Fruit fly (Drosophila melanogaster) whole organism, embryonic: ENCODE measurements around the gene CG15641.

ENCODE experiments used
- Atf6 ChIP-seq: fragments of 200-800 bp; sonication (Bioruptor generic); IDR thresholded peaks from 2 replicates; pipeline ENCODE4 v1.3.6; 2022; ENCODE audit warnings: missing biosample characterization, missing genetic modification characterization
- Bgb ChIP-seq: fragments of 200-800 bp; sonication (Bioruptor generic); IDR thresholded peaks from 2 replicates; pipeline ENCODE4 v1.3.6; 2022; ENCODE audit warnings: missing biosample characterization, missing genetic modification characterization; ENCODE audit not compliant: partially characterized antibody
- CG10209 ChIP-seq: fragments of 200-800 bp; sonication (Bioruptor generic); optimal IDR thresholded peaks from 3 replicates; lab custom pipeline; 2017; ENCODE audit warnings: missing biosample characterization, mild to moderate bottlenecking, missing genetic modification characterization, missing genetic modification reagents
- CG14667 ChIP-seq: fragments of 200-800 bp; sonication (Bioruptor generic); IDR thresholded peaks from 2 replicates; pipeline ENCODE4 v1.3.6; 2022; ENCODE audit warnings: missing biosample characterization, missing genetic modification characterization
- CG15011 ChIP-seq: fragments of 200-800 bp; sonication (Bioruptor generic); optimal IDR thresholded peaks from 3 replicates; lab custom pipeline; 2018; ENCODE audit warnings: missing biosample characterization, mild to moderate bottlenecking, missing genetic modification characterization
- CG15514 ChIP-seq: fragments of 200-800 bp; sonication (Bioruptor generic); optimal IDR thresholded peaks from 3 replicates; lab custom pipeline; 2017; ENCODE audit warnings: missing biosample characterization, missing genetic modification characterization, mild to moderate bottlenecking, moderate library complexity, missing genetic modification reagents
- CG18764 ChIP-seq: fragments of 200-800 bp; sonication (Bioruptor generic); optimal IDR thresholded peaks from 3 replicates; lab custom pipeline; 2016; ENCODE audit warnings: missing biosample characterization, missing genetic modification characterization
- CG2120 ChIP-seq: fragments of 200-800 bp; sonication (Bioruptor generic); optimal IDR thresholded peaks from 3 replicates; lab custom pipeline; 2016; ENCODE audit warnings: missing biosample characterization, missing genetic modification characterization
- CG32772 ChIP-seq: fragments of 200-800 bp; sonication (Bioruptor generic); IDR thresholded peaks from 2 replicates; pipeline ENCODE4 v1.3.6; 2022; ENCODE audit warnings: missing biosample characterization, missing genetic modification characterization
- CG42726 ChIP-seq: fragments of 200-800 bp; sonication (Bioruptor generic); IDR thresholded peaks from 2 replicates; pipeline ENCODE4 v1.3.6; 2022; ENCODE audit warnings: missing biosample characterization, missing genetic modification characterization; ENCODE audit not compliant: partially characterized antibody
- CG4328 ChIP-seq: fragments of 200-800 bp; sonication (Bioruptor generic); optimal IDR thresholded peaks from 3 replicates; lab custom pipeline; 2017; ENCODE audit warnings: missing biosample characterization, missing genetic modification reagents, missing genetic modification characterization
- CG4424 ChIP-seq: fragments of 200-800 bp; sonication (Bioruptor generic); optimal IDR thresholded peaks from 3 replicates; lab custom pipeline; 2016; ENCODE audit warnings: missing biosample characterization, missing genetic modification characterization
- CG4617 ChIP-seq: fragments of 200-800 bp; sonication (Bioruptor generic); optimal IDR thresholded peaks from 3 replicates; lab custom pipeline; 2016; ENCODE audit warnings: missing biosample characterization, missing genetic modification characterization, borderline replicate concordance
- CG4707 ChIP-seq: fragments of 200-800 bp; sonication (Bioruptor generic); optimal IDR thresholded peaks from 2 replicates; lab custom pipeline; 2018; ENCODE audit warnings: missing biosample characterization, mild to moderate bottlenecking, missing genetic modification characterization, moderate library complexity
- CG6272 ChIP-seq: fragments of 200-800 bp; sonication (Bioruptor generic); IDR thresholded peaks from 2 replicates; pipeline ENCODE4 v1.3.6; 2022; ENCODE audit warnings: missing biosample characterization, missing genetic modification characterization
- CG8359 ChIP-seq: fragments of 200-800 bp; sonication (Bioruptor generic); optimal IDR thresholded peaks from 2 replicates; lab custom pipeline; 2017; ENCODE audit warnings: missing biosample characterization, mild to moderate bottlenecking, missing genetic modification characterization, borderline replicate concordance
- CG8944 ChIP-seq: fragments of 200-800 bp; sonication (Bioruptor generic); optimal IDR thresholded peaks from 3 replicates; lab custom pipeline; 2016; ENCODE audit warnings: missing biosample characterization, missing genetic modification characterization
- CG9876 ChIP-seq: fragments of 200-800 bp; sonication (Bioruptor generic); optimal IDR thresholded peaks from 2 replicates; lab custom pipeline; 2016; ENCODE audit warnings: missing biosample characterization, missing genetic modification characterization
- Dfd ChIP-seq, 2 experiments: fragments of >200 bp; optimal IDR thresholded peaks; 2 replicates each; lab custom pipeline; 2017; ENCODE audit warnings: missing biosample characterization in 2 of 2, missing genetic modification characterization in 2 of 2
- Fer1 ChIP-seq: fragments of 200-800 bp; sonication (Bioruptor generic); optimal IDR thresholded peaks from 2 replicates; lab custom pipeline; 2017; ENCODE audit warnings: missing biosample characterization, mild to moderate bottlenecking, missing genetic modification characterization
- Fer3 ChIP-seq: fragments of 200-800 bp; sonication (Bioruptor generic); optimal IDR thresholded peaks from 2 replicates; lab custom pipeline; 2018; ENCODE audit warnings: missing biosample characterization, mild to moderate bottlenecking, missing genetic modification characterization, moderate library complexity
- Gsc ChIP-seq: fragments of 200-800 bp; sonication (Bioruptor generic); IDR thresholded peaks from 2 replicates; pipeline ENCODE4 v1.3.6; 2022; ENCODE audit warnings: missing biosample characterization, missing genetic modification characterization
- HLH54F ChIP-seq: fragments of 200-800 bp; sonication (Bioruptor generic); optimal IDR thresholded peaks from 3 replicates; lab custom pipeline; 2016; ENCODE audit warnings: missing biosample characterization, missing genetic modification characterization
- Hey ChIP-seq: fragments of 200-800 bp; sonication (Bioruptor generic); optimal IDR thresholded peaks from 3 replicates; lab custom pipeline; 2018; ENCODE audit warnings: missing biosample characterization, mild to moderate bottlenecking, missing genetic modification characterization
- HmgD ChIP-seq: fragments of 200-800 bp; sonication (Bioruptor generic); optimal IDR thresholded peaks from 3 replicates; lab custom pipeline; 2016; ENCODE audit warnings: missing biosample characterization, missing genetic modification characterization
- Hr39 ChIP-seq: fragments of >200 bp; optimal IDR thresholded peaks from 2 replicates; lab custom pipeline; 2017
- Jarid2 ChIP-seq: fragments of 200-800 bp; sonication (Bioruptor generic); optimal IDR thresholded peaks from 3 replicates; lab custom pipeline; 2017; ENCODE audit warnings: mild to moderate bottlenecking, missing biosample characterization, missing genetic modification reagents, missing genetic modification characterization
- NFAT ChIP-seq: fragments of 200-800 bp; sonication (Bioruptor generic); IDR thresholded peaks from 2 replicates; pipeline ENCODE4 v1.3.6; 2022; ENCODE audit warnings: missing biosample characterization, missing genetic modification characterization
- Sin3A ChIP-seq: fragments of >200 bp; optimal IDR thresholded peaks from 2 replicates; lab custom pipeline; 2018
- ash1 ChIP-seq: fragments of 200-800 bp; sonication (Bioruptor generic); optimal IDR thresholded peaks from 2 replicates; lab custom pipeline; 2018; ENCODE audit warnings: missing biosample characterization, mild to moderate bottlenecking, missing genetic modification characterization
- crc ChIP-seq: fragments of 200-800 bp; sonication (Bioruptor generic); optimal IDR thresholded peaks from 2 replicates; lab custom pipeline; 2016; ENCODE audit warnings: missing biosample characterization, missing genetic modification characterization
- croc ChIP-seq: fragments of 200-800 bp; sonication (Bioruptor generic); conservative IDR thresholded peaks from 3 replicates; pipeline ENCODE4 v1.3.6; 2022; ENCODE audit warnings: missing biosample characterization, missing genetic modification characterization
- dpn ChIP-seq, 2 experiments: fragments of 200-800 bp; sonication (Bioruptor generic); optimal IDR thresholded peaks; 3 replicates each; lab custom pipeline; 2016; ENCODE audit warnings: missing biosample characterization in 2 of 2, missing genetic modification characterization in 2 of 2
- fd96Cb ChIP-seq: fragments of 200-800 bp; sonication (Bioruptor generic); optimal IDR thresholded peaks from 2 replicates; lab custom pipeline; 2018; ENCODE audit warnings: missing biosample characterization, mild to moderate bottlenecking, missing genetic modification characterization, moderate library complexity
- jigr1 ChIP-seq: fragments of 200-800 bp; sonication (Bioruptor generic); IDR thresholded peaks from 3 replicates; pipeline ENCODE4 v1.3.6; 2022; ENCODE audit warnings: missing biosample characterization, missing genetic modification characterization
- mld ChIP-seq: fragments of 200-800 bp; sonication (Bioruptor generic); IDR thresholded peaks from 3 replicates; pipeline ENCODE4 v1.3.6; 2022; ENCODE audit warnings: missing biosample characterization, missing genetic modification characterization; ENCODE audit not compliant: partially characterized antibody
- nmo ChIP-seq: fragments of 200-800 bp; sonication (Bioruptor generic); optimal IDR thresholded peaks from 2 replicates; lab custom pipeline; 2018; ENCODE audit warnings: missing biosample characterization, mild to moderate bottlenecking, missing genetic modification characterization, moderate library complexity
- row ChIP-seq: fragments of 200-800 bp; sonication (Bioruptor generic); IDR thresholded peaks from 3 replicates; pipeline ENCODE4 v1.3.6; 2022; ENCODE audit warnings: missing biosample characterization, missing genetic modification characterization
- salm ChIP-seq: fragments of 200-800 bp; sonication (Bioruptor generic); optimal IDR thresholded peaks from 2 replicates; lab custom pipeline; 2018; ENCODE audit warnings: missing biosample characterization, mild to moderate bottlenecking, missing genetic modification characterization
- sens ChIP-seq: fragments of 200-800 bp; sonication (Bioruptor generic); peaks from one replicate; lab custom pipeline; 2016; ENCODE audit warnings: missing biosample characterization, missing genetic modification characterization
- sim ChIP-seq: fragments of 200-800 bp; sonication (Bioruptor generic); IDR thresholded peaks from 2 replicates; pipeline ENCODE4 v1.3.6; 2022; ENCODE audit warnings: missing biosample characterization, missing genetic modification characterization
- sna ChIP-seq: fragments of 200-800 bp; sonication (Bioruptor generic); IDR thresholded peaks from 2 replicates; pipeline ENCODE4 v1.3.6; 2022; ENCODE audit warnings: missing biosample characterization, missing genetic modification characterization; ENCODE audit not compliant: partially characterized antibody
- sr ChIP-seq: fragments of 200-800 bp; sonication (Bioruptor generic); IDR thresholded peaks from 3 replicates; pipeline ENCODE4 v1.3.6; 2022; ENCODE audit warnings: missing biosample characterization, missing genetic modification characterization
- stc ChIP-seq: fragments of 200-800 bp; sonication (Bioruptor generic); IDR thresholded peaks from 2 replicates; pipeline ENCODE4 v1.3.6; 2022; ENCODE audit warnings: missing biosample characterization, missing genetic modification characterization
- sug ChIP-seq: fragments of 200-800 bp; optimal IDR thresholded peaks from 2 replicates; lab custom pipeline; 2019; ENCODE audit warnings: missing biosample characterization, mild to moderate bottlenecking, missing genetic modification characterization, moderate library complexity
- tgo ChIP-seq: fragments of 200-800 bp; sonication (Bioruptor generic); IDR thresholded peaks from 3 replicates; pipeline ENCODE4 v1.3.6; 2022; ENCODE audit warnings: missing biosample characterization, missing genetic modification characterization
- tio ChIP-seq: fragments of 200-800 bp; sonication (Bioruptor generic); optimal IDR thresholded peaks from 2 replicates; lab custom pipeline; 2017; ENCODE audit warnings: missing biosample characterization, missing genetic modification characterization, inconsistent platforms
- tna ChIP-seq: fragments of 200-800 bp; sonication (Bioruptor generic); IDR thresholded peaks from 2 replicates; pipeline ENCODE4 v1.3.6; 2022; ENCODE audit warnings: missing biosample characterization, missing genetic modification characterization; ENCODE audit not compliant: partially characterized antibody
- tup ChIP-seq: fragments of 200-800 bp; sonication (Bioruptor generic); optimal IDR thresholded peaks from 2 replicates; lab custom pipeline; 2016; ENCODE audit warnings: missing biosample characterization, mild to moderate bottlenecking, missing genetic modification characterization, moderate library complexity
- wor ChIP-seq: fragments of 200-800 bp; sonication (Bioruptor generic); IDR thresholded peaks from 2 replicates; pipeline ENCODE4 v1.3.6; 2022; ENCODE audit warnings: missing biosample characterization, missing genetic modification characterization
- zen ChIP-seq: fragments of 200-800 bp; sonication (Bioruptor generic); optimal IDR thresholded peaks from 3 replicates; lab custom pipeline; 2018; ENCODE audit warnings: missing biosample characterization, mild to moderate bottlenecking, missing genetic modification characterization, moderate library complexity
- zfh2 ChIP-seq: fragments of 200-800 bp; sonication (Bioruptor generic); optimal IDR thresholded peaks from 2 replicates; lab custom pipeline; 2016; ENCODE audit warnings: missing biosample characterization, missing genetic modification characterization

Gene CG15641

DNA sequence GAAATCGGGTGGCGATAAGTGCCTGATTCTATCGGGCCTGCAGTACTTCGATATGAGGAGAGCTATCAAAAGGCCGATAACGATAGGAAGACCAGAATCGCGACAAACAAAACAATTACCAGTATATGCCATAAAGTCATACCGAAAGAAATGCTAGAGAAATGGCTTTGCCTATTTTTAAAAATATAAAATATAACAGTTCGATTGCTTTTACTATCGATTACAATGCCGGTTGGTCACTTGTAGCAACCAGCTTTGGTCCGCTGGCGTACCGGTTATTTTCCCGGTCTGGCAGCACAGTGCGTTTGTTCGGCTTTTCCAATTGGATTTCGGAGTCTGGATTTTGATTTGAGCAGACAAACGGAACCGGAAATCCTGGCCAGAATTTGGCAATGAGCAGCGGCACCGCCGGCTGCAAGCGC, 5.2 kb upstream of the CG15641 start, which contains the start of the genes shtd, CG6294 and CG6299 (continued):
- TF ChIP-seq Fer3 (no peak), CG4424 (GFP tag; lab: Kevin White, UChicago) (no peak), CG32772 (GFP tag; lab: Robert Waterston, UW) (no peak), CG10209 (GFP tag; lab: Kevin White, UChicago) (no peak), CG8359 (GFP tag; lab: Kevin White, UChicago) (no peak), zen (tag; lab: Kevin White, UChicago) (peak; percentile 16), sna (GFP tag; lab: Robert Waterston, UW) (peak; percentile 96), stc (no peak), crc (GFP tag; lab: Kevin White, UChicago) (no peak), Hey (tag; lab: Kevin White, UChicago) (no peak), sug (no peak), Atf6 (no peak), Bgb (GFP tag; lab: Robert Waterston, UW) (peak; percentile 92), jigr1 (GFP tag; lab: Robert Waterston, UW) (no peak), sr (GFP tag; lab: Robert Waterston, UW) (no peak), nmo (GFP tag; lab: Kevin White, UChicago) (peak; percentile 66), CG18764 (GFP tag; lab: Kevin White, UChicago) (peak; percentile 95), tna (GFP tag; lab: Robert Waterston, UW) (peak; percentile 99), mld (GFP tag; lab: Robert Waterston, UW) (peak; percentile 93; the same call in 2 of the 3 replicates), CG4328 (GFP tag; lab: Kevin White, UChicago) (no peak), CG8944 (no peak), CG6272 (no peak), ash1 (GFP tag; lab: Kevin White, UChicago) (no peak), CG15514 (GFP tag; lab: Kevin White, UChicago) (peak; percentile 94), CG2120 (GFP tag; lab: Kevin White, UChicago) (peak; percentile 24), tup (no peak), CG4707 (no peak), row (GFP tag; lab: Robert Waterston, UW) (peak; percentile 65; the same call in 2 of the 3 replicates), CG9876 (no peak), tio (GFP tag; lab: Kevin White, UChicago) (no peak), NFAT (GFP tag; lab: Robert Waterston, UW) (no peak), wor (GFP tag; lab: Robert Waterston, UW) (no peak), CG14667 (GFP tag; lab: Robert Waterston, UW) (no peak), salm (tag; lab: Kevin White, UChicago) (no peak), Dfd (GFP tag; optimal IDR thresholded peaks at IDR 0.05; lab: Kevin White, UChicago) (no peak), dpn (GFP tag; optimal IDR thresholded peaks at IDR 0.05; lab: Kevin White, UChicago) (peak; percentile 19 to 29), Gsc (no peak), Fer1 (GFP tag; lab: Kevin White, UChicago) (no peak), CG4617 (GFP tag; lab: Kevin White, UChicago) (peak; percentile 59), CG42726 (peak; percentile 74), zfh2 (no peak), Hr39 (lab: Kevin White, UChicago) (no peak), Sin3A (lab: Kevin White, UChicago) (peak; percentile 84), tgo (no peak), fd96Cb (tag; lab: Kevin White, UChicago) (no peak), sim (GFP tag; lab: Robert Waterston, UW) (no peak), sens (peak; percentile 84), HLH54F (GFP tag; lab: Kevin White, UChicago) (peak; percentile 6), CG15011 (no peak), Jarid2 (GFP tag; lab: Kevin White, UChicago) (no peak), HmgD (GFP tag; lab: Kevin White, UChicago) (no peak), croc (GFP tag; lab: Robert Waterston, UW) (no peak)
